Worm (Caenorhabditis elegans) whole organism, L4 larva: Measurements from ENCODE around the gene C05D11.5.

ENCODE experiments used
- T20F7.1 ChIP-seq: fragments of 200-800 bp; sonication (Bioruptor generic); optimal IDR thresholded peaks from 2 replicates; lab custom pipeline; 2018; ENCODE audit warnings: mild to moderate bottlenecking, missing genetic modification characterization, missing compliant biosample characterization
- T26A8.4 ChIP-seq: fragments of 200-800 bp; sonication (Bioruptor generic); IDR thresholded peaks from 2 replicates; pipeline ENCODE4 v1.3.6; 2022; ENCODE audit warnings: missing genetic modification characterization, missing compliant biosample characterization
- Y105C5A.15 ChIP-seq: fragments of 200-800 bp; sonication (Bioruptor generic); IDR thresholded peaks from 2 replicates; pipeline ENCODE4 v1.3.6; 2022; ENCODE audit warnings: missing genetic modification characterization, missing compliant biosample characterization
- Y5F2A.4 ChIP-seq: fragments of 200-800 bp; sonication (Bioruptor generic); optimal IDR thresholded peaks from 2 replicates; lab custom pipeline; 2018; ENCODE audit warnings: mild to moderate bottlenecking, missing genetic modification characterization, missing compliant biosample characterization
- Y75B8A.6 ChIP-seq: fragments of 200-800 bp; sonication (Bioruptor generic); IDR thresholded peaks from 2 replicates; pipeline ENCODE4 v1.3.6; 2022; ENCODE audit warnings: missing genetic modification reagents, missing genetic modification characterization, missing compliant biosample characterization
- ZK337.2 ChIP-seq: fragments of 200-800 bp; sonication (Bioruptor generic); IDR thresholded peaks from 2 replicates; pipeline ENCODE4 v1.3.6; 2022; ENCODE audit warnings: missing genetic modification reagents, missing genetic modification characterization, missing compliant biosample characterization
- aha-1 ChIP-seq: fragments of 150-350 bp; peaks from one replicate; lab custom pipeline; 2014; ENCODE audit warnings: missing biosample characterization, missing genetic modification characterization
- ama-1 ChIP-seq: fragments of 150-350 bp; optimal IDR thresholded peaks from 2 replicates; lab custom pipeline; 2014; ENCODE audit warnings: inconsistent platforms, mixed read lengths
- ceh-32 ChIP-seq: sonication (generic microtip); optimal IDR thresholded peaks from 2 replicates; lab custom pipeline; 2016; ENCODE audit warnings: mild to moderate bottlenecking, missing genetic modification characterization, missing compliant biosample characterization; ENCODE audit not compliant: poor library complexity
- ceh-62 ChIP-seq: sonication (generic microtip); optimal IDR thresholded peaks from 2 replicates; lab custom pipeline; 2017; ENCODE audit warnings: missing biosample characterization, missing genetic modification characterization
- ceh-82 ChIP-seq: sonication (generic microtip); optimal IDR thresholded peaks from 2 replicates; lab custom pipeline; 2017; ENCODE audit warnings: missing biosample characterization, missing genetic modification characterization
- ctbp-1 ChIP-seq: fragments of 200-800 bp; sonication (Bioruptor generic); IDR thresholded peaks from 2 replicates; pipeline ENCODE4 v1.3.6; 2022; ENCODE audit warnings: missing genetic modification reagents, missing genetic modification characterization, missing compliant biosample characterization
- daf-12 ChIP-seq: fragments of 150-350 bp; optimal IDR thresholded peaks from 2 replicates; lab custom pipeline; 2014; ENCODE audit warnings: missing biosample characterization, missing genetic modification reagents, missing genetic modification characterization
- daf-16 ChIP-seq, 3 experiments: sonication (generic microtip); optimal IDR thresholded peaks; 2 replicates each; lab custom pipeline; 2016 to 2017; ENCODE audit warnings: missing genetic modification characterization in 3 of 3, missing genetic modification reagents in 3 of 3, mild to moderate bottlenecking in 2 of 3, missing compliant biosample characterization in 2 of 3, missing biosample characterization in 1 of 3, moderate library complexity in 1 of 3
- daf-19 ChIP-seq: fragments of 200-800 bp; sonication (Bioruptor generic); conservative IDR thresholded peaks from 2 replicates; pipeline ENCODE4 v1.3.6; 2022; ENCODE audit warnings: missing genetic modification characterization, missing compliant biosample characterization
- dmd-6 ChIP-seq: fragments of 200-800 bp; sonication (Bioruptor generic); IDR thresholded peaks from 2 replicates; pipeline ENCODE4 v1.3.6; 2022; ENCODE audit warnings: missing genetic modification reagents, missing genetic modification characterization, missing compliant biosample characterization
- dve-1 ChIP-seq: sonication (generic microtip); optimal IDR thresholded peaks from 2 replicates; lab custom pipeline; 2017; ENCODE audit warnings: antibody characterized with exemption, mild to moderate bottlenecking, missing genetic modification characterization, missing compliant biosample characterization; ENCODE audit not compliant: insufficient read depth
- egl-43 ChIP-seq: fragments of 200-800 bp; sonication (Bioruptor generic); IDR thresholded peaks from 2 replicates; pipeline ENCODE4 v1.3.6; 2022; ENCODE audit warnings: missing genetic modification reagents, missing genetic modification characterization, missing compliant biosample characterization
- hlh-11 ChIP-seq: fragments of 200-800 bp; sonication (Bioruptor generic); optimal IDR thresholded peaks from 2 replicates; lab custom pipeline; 2018; ENCODE audit warnings: mild to moderate bottlenecking, missing genetic modification characterization, missing compliant biosample characterization
- hlh-30 ChIP-seq: sonication (generic microtip); optimal IDR thresholded peaks from 2 replicates; lab custom pipeline; 2017; ENCODE audit warnings: antibody characterized with exemption, mild to moderate bottlenecking, missing genetic modification characterization, missing compliant biosample characterization; ENCODE audit not compliant: insufficient read depth
- lin-1 ChIP-seq: fragments of 200-800 bp; sonication (Bioruptor generic); IDR thresholded peaks from 2 replicates; pipeline ENCODE4 v1.3.6; 2022; ENCODE audit warnings: missing genetic modification reagents, missing genetic modification characterization, missing compliant biosample characterization
- lin-13 ChIP-seq: fragments of 150-350 bp; optimal IDR thresholded peaks from 2 replicates; lab custom pipeline; 2014; ENCODE audit warnings: missing biosample characterization, missing genetic modification reagents, missing genetic modification characterization
- lin-39 ChIP-seq: fragments of 150-350 bp; optimal IDR thresholded peaks from 2 replicates; lab custom pipeline; 2014; ENCODE audit warnings: missing biosample characterization, missing genetic modification reagents, missing genetic modification characterization
- mdl-1 ChIP-seq, 2 experiments: fragments of 150-350 bp in 1 of 2; sonication (generic microtip) in 1 of 2; optimal IDR thresholded peaks; 2 replicates each; lab custom pipeline; 2014 to 2017; ENCODE audit warnings: missing biosample characterization in 2 of 2, missing genetic modification characterization in 2 of 2
- mep-1 ChIP-seq: fragments of 150-350 bp; sonication (generic microtip); optimal IDR thresholded peaks from 3 replicates; lab custom pipeline; 2014; ENCODE audit warnings: missing biosample characterization, missing genetic modification characterization
- mes-2 ChIP-seq: sonication (generic microtip); optimal IDR thresholded peaks from 2 replicates; lab custom pipeline; 2016; ENCODE audit warnings: missing genotype, mild to moderate bottlenecking, missing genetic modification characterization, missing compliant biosample characterization; ENCODE audit not compliant: poor library complexity, severe bottlenecking
- mxl-2 ChIP-seq: fragments of 200-800 bp; sonication (Bioruptor generic); conservative IDR thresholded peaks from 2 replicates; pipeline ENCODE4 v1.3.6; 2022; ENCODE audit warnings: missing genetic modification reagents, missing genetic modification characterization, missing compliant biosample characterization
- mxl-3 ChIP-seq: fragments of 200-800 bp; sonication (Bioruptor generic); optimal IDR thresholded peaks from 2 replicates; lab custom pipeline; 2018; ENCODE audit warnings: mild to moderate bottlenecking, missing genetic modification characterization, missing compliant biosample characterization
- nhr-10 ChIP-seq: fragments of 150-350 bp; optimal IDR thresholded peaks from 2 replicates; lab custom pipeline; 2014; ENCODE audit warnings: missing biosample characterization, missing genetic modification characterization
- nhr-111 ChIP-seq: fragments of 200-800 bp; sonication (Bioruptor generic); optimal IDR thresholded peaks from 2 replicates; lab custom pipeline; 2018; ENCODE audit warnings: mild to moderate bottlenecking, missing genetic modification characterization, missing compliant biosample characterization
- nhr-237 ChIP-seq: sonication (generic microtip); optimal IDR thresholded peaks from 2 replicates; lab custom pipeline; 2017; ENCODE audit warnings: missing biosample characterization, missing genetic modification characterization
- nhr-25 ChIP-seq: sonication (generic microtip); optimal IDR thresholded peaks from 2 replicates; lab custom pipeline; 2017; ENCODE audit warnings: missing genetic modification characterization, mild to moderate bottlenecking, missing compliant biosample characterization, antibody characterized with exemption, moderate library complexity, borderline replicate concordance; ENCODE audit not compliant: insufficient read depth
- nhr-28 ChIP-seq: fragments of 150-350 bp; optimal IDR thresholded peaks from 2 replicates; lab custom pipeline; 2014; ENCODE audit warnings: missing biosample characterization, missing genetic modification characterization
- nhr-48 ChIP-seq: sonication (generic microtip); optimal IDR thresholded peaks from 2 replicates; lab custom pipeline; 2016; ENCODE audit warnings: mild to moderate bottlenecking, missing genetic modification characterization, missing compliant biosample characterization
- nhr-6 ChIP-seq: fragments of 150-350 bp; optimal IDR thresholded peaks from 2 replicates; lab custom pipeline; 2014; ENCODE audit warnings: missing biosample characterization, missing genetic modification characterization
- pha-4 ChIP-seq, 2 experiments: fragments of 150-350 bp in 1 of 2; fragments of 200-800 bp in 1 of 2; sonication (Bioruptor generic) in 1 of 2; IDR thresholded peaks in 1 of 2; optimal IDR thresholded peaks in 1 of 2; 2 replicates each; pipeline versions ENCODE4 v1.3.6 to Lab custom; 2014 to 2022; ENCODE audit warnings: missing genetic modification characterization in 2 of 2, missing genetic modification reagents in 2 of 2, missing biosample characterization in 1 of 2, missing compliant biosample characterization in 1 of 2
- rbr-2 ChIP-seq: sonication (generic microtip); optimal IDR thresholded peaks from 2 replicates; lab custom pipeline; 2016; ENCODE audit warnings: missing genotype, missing genetic modification characterization, missing compliant biosample characterization
- skn-1 ChIP-seq: fragments of 150-350 bp; optimal IDR thresholded peaks from 2 replicates; lab custom pipeline; 2014; ENCODE audit warnings: missing biosample characterization, missing genetic modification characterization
- snpc-1.2 ChIP-seq: fragments of 200-800 bp; sonication (Bioruptor generic); IDR thresholded peaks from 2 replicates; pipeline ENCODE4 v1.3.6; 2022; ENCODE audit warnings: missing genetic modification reagents, missing genetic modification characterization, missing compliant biosample characterization
- snpc-4 ChIP-seq: fragments of 150-350 bp; optimal IDR thresholded peaks from 2 replicates; lab custom pipeline; 2014; ENCODE audit warnings: missing biosample characterization, missing genetic modification characterization
- spr-1 ChIP-seq: sonication (generic microtip); optimal IDR thresholded peaks from 2 replicates; lab custom pipeline; 2016; ENCODE audit warnings: mild to moderate bottlenecking, missing genetic modification characterization, missing compliant biosample characterization
- tag-97 ChIP-seq: fragments of 200-800 bp; sonication (Bioruptor generic); IDR thresholded peaks from 2 replicates; pipeline ENCODE4 v1.3.6; 2022; ENCODE audit warnings: missing genetic modification characterization, missing compliant biosample characterization
- unc-130 ChIP-seq: sonication (generic microtip); optimal IDR thresholded peaks from 2 replicates; lab custom pipeline; 2016; ENCODE audit warnings: missing genetic modification reagents, missing genetic modification characterization, missing compliant biosample characterization
- unc-62 ChIP-seq, 3 experiments: fragments of 150-350 bp in 1 of 3; sonication (generic microtip); optimal IDR thresholded peaks in 2 of 3; peaks in 1 of 3; 1 replicate in 1 of 3; 2 replicates in 2 of 3; lab custom pipeline; 2014 to 2017; ENCODE audit warnings: missing biosample characterization in 3 of 3, missing genetic modification characterization in 3 of 3, missing genetic modification reagents in 3 of 3, missing genotype in 1 of 3
- vab-7 ChIP-seq: fragments of 200-800 bp; sonication (Bioruptor generic); IDR thresholded peaks from 2 replicates; pipeline ENCODE4 v1.3.6; 2022; ENCODE audit warnings: missing genetic modification reagents, missing genetic modification characterization, missing compliant biosample characterization
- zfp-2 ChIP-seq: sonication (generic microtip); optimal IDR thresholded peaks from 2 replicates; lab custom pipeline; 2016; ENCODE audit warnings: mild to moderate bottlenecking, missing genetic modification characterization, missing compliant biosample characterization

C05D11.5 gene

DNA sequence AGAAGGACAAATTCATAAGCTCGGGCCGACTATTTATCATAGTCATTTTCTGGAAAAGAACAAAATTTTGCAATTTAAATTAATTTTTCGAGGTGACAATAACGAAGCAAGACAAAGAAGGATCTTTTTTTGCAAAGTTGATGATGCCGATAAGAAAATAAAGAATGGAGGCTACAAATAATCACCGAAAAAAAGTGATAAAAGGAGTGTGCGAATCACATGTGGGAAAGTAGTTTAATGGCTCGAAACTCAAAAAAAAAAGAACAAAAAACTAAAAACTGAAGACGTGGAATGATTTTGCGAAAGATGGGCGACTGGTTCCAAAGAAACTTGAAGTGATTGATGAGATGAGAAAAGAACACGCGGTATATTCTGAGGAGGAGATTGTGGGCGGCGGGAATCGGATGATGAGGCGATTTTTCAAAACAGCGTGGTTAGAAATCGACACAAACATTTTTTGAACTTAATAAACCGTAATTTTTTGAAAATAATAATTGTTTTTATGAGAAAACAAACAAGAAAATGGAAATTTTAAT is 7.7 kb upstream of the C05D11.5 start, which contains the start of gene atgl-1:
TSS of gene atgl-1 (minus strand) at position 51 of the 536 bp plus-strand sequence.
- no peak for TF ChIP-seq daf-16 (GFP tag; optimal IDR thresholded peaks at IDR 0.05; lab: Kevin White, UChicago)
- peak; percentile 15 for TF ChIP-seq daf-16 (tag; optimal IDR thresholded peaks at IDR 0.05; lab: Kevin White, UChicago)
- no peak for TF ChIP-seq nhr-25
- TF ChIP-seq mep-1: no peak
- peak; percentile 8 for TF ChIP-seq nhr-48
- peak; percentile 35 for TF ChIP-seq mxl-3
- no peak for TF ChIP-seq ama-1
- no peak for TF ChIP-seq unc-130
- no peak for TF ChIP-seq nhr-237
- peak; percentile 32; the same call in 1 of the 2 replicates for TF ChIP-seq dmd-6 (GFP tag; lab: Robert Waterston, UW)
- no peak for TF ChIP-seq unc-62 (GFP tag; optimal IDR thresholded peaks at IDR 0.05 in 1 of 2; lab: Kevin White, UChicago)
- no peak for TF ChIP-seq unc-62 (tag; optimal IDR thresholded peaks at IDR 0.05; lab: Kevin White, UChicago)
- peak; percentile 43 for TF ChIP-seq hlh-30 (tag; lab: Kevin White, UChicago)
- TF ChIP-seq dve-1 (tag; lab: Kevin White, UChicago): peak; percentile 1
- no peak for TF ChIP-seq daf-12 (tag; lab: Kevin White, UChicago)
- peak; percentile 52 for TF ChIP-seq hlh-11
- TF ChIP-seq T20F7.1 (GFP tag; lab: Kevin White, UChicago): no peak
- TF ChIP-seq egl-43 (GFP tag; lab: Robert Waterston, UW): no peak
- peak in 1 of 2 experiments; percentile 38 for TF ChIP-seq mdl-1 (tag; optimal IDR thresholded peaks at IDR 0.05; lab: Kevin White, UChicago)
- TF ChIP-seq pha-4 (GFP tag; IDR thresholded peaks at IDR 0.05; lab: Robert Waterston, UW): no peak
- no peak for TF ChIP-seq pha-4 (tag; optimal IDR thresholded peaks at IDR 0.05; lab: Kevin White, UChicago)
- peak; percentile 69 for TF ChIP-seq nhr-28 (tag; lab: Kevin White, UChicago)
- no peak for TF ChIP-seq nhr-6 (tag; lab: Kevin White, UChicago)
- TF ChIP-seq lin-1 (GFP tag; lab: Robert Waterston, UW): no peak
- no peak for TF ChIP-seq snpc-1.2 (GFP tag; lab: Robert Waterston, UW)

DNA sequence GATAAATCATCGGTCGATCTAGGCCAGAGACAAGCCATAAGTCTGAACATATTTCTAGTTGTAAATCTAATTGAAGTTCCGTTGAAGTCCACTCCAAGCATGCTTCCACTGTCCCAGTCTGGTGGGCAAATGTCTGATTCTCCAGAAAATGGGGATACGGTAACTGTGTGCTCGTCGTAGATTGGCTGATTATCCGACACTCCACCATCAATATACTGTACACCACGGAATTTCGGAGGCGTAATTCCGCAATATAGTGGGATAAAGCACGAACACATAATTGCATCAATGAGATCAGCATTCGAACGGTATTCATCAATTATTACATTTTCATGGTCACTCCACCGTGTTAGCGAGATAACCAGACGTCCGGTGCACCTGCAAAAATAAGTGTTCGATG is 6.4 kb upstream of the C05D11.5 start:
- TF ChIP-seq mxl-3 (peak; percentile 6), ceh-32 (tag; lab: Kevin White, UChicago) (no peak), nhr-10 (tag; lab: Kevin White, UChicago) (no peak), mes-2 (tag; lab: Kevin White, UChicago) (no peak), vab-7 (GFP tag; lab: Robert Waterston, UW) (no peak), snpc-1.2 (GFP tag; lab: Robert Waterston, UW) (no peak), ZK337.2 (GFP tag; lab: Robert Waterston, UW) (no peak), spr-1 (tag; lab: Kevin White, UChicago) (no peak), lin-39 (no peak), aha-1 (peak; percentile 40)

DNA sequence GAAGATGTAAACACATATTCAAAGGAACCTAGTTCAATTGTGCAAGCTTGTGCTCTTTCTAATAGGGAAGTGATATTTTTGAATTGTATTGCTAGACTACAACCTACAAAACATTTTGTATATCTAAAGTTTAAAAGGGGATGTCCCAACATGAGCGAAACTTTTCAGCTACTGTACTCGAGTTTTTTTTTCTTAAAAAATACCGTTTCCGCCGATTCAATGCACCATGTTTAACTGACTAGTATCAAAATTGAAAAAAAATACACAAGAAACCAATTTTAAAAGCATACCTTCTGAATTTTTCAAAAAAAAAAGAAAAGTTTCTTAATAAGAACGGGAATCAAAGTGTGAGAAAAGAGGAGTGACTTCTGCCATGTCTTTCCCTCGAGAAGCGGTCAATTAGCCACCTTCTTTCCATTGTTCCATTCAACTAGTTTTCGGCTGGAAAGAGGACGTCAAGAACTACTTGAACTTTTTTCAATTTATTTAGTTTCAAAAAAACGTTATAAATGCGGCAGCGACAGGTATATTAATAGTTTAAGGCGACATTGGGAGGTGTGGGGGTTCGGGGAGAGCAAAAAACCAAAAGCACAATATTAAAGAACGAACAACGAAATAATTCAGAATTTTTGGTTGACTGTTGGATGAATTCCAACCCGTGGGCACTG is 3.6 kb upstream of the C05D11.5 start, which contains the start of gene nas-4:
TSS of gene nas-4 (minus strand) at position 351 of the 668 bp plus-strand sequence.
- TF ChIP-seq ceh-62 (tag; lab: Kevin White, UChicago): no peak
- TF ChIP-seq lin-13: no peak
- no peak for TF ChIP-seq zfp-2 (tag; lab: Kevin White, UChicago)
- TF ChIP-seq Y105C5A.15 (GFP tag; lab: Robert Waterston, UW): no peak
- no peak for TF ChIP-seq snpc-4 (tag; lab: Kevin White, UChicago)
- no peak for TF ChIP-seq skn-1 (tag; lab: Kevin White, UChicago)
- no peak for TF ChIP-seq ZK337.2 (GFP tag; lab: Robert Waterston, UW)
- TF ChIP-seq mxl-3: no peak
- TF ChIP-seq unc-130: no peak
- TF ChIP-seq ctbp-1 (GFP tag; lab: Robert Waterston, UW): no peak
- TF ChIP-seq mxl-2 (GFP tag; lab: Robert Waterston, UW): no peak
- TF ChIP-seq Y5F2A.4: no peak
- no peak for TF ChIP-seq T26A8.4
- TF ChIP-seq Y75B8A.6: no peak
- TF ChIP-seq tag-97 (GFP tag; lab: Robert Waterston, UW): no peak
- no peak for TF ChIP-seq rbr-2 (tag; lab: Kevin White, UChicago)
- no peak for TF ChIP-seq ceh-82 (tag; lab: Kevin White, UChicago)
- no peak for TF ChIP-seq mdl-1 (tag; optimal IDR thresholded peaks at IDR 0.05; lab: Kevin White, UChicago)
- no peak for TF ChIP-seq nhr-111 (GFP tag; lab: Kevin White, UChicago)
- no peak for TF ChIP-seq daf-19 (GFP tag; lab: Robert Waterston, UW)
- TF ChIP-seq spr-1 (tag; lab: Kevin White, UChicago): peak; percentile 40
